Worm (Caenorhabditis elegans): ENCODE measurements around the gene otpl-1.

DNA sequence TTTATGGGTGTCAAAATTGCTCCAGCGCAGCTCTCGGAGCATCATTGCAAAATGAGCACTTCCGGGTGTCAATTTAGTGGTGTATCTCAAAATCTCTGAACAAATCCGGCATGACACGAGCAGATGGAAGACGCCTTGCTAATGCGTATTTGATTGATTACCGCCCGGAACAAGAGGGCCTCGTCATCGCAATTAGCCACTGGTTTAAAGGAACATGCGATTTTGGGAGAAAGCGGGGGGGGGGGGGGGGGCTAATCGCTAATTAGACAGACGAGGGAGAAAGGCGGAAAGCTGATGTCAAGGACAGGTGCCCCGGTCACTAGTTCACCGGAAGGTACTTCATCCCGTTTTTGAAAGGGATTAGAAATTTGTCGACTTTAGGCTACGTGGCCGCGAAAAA is 47.1 kb upstream of the otpl-1 start:
- TF ChIP-seq ceh-43 (GFP tag; optimal IDR thresholded peaks at IDR 0.05) (peak; percentile 77), lsy-2 (tag; optimal IDR thresholded peaks at IDR 0.05) (no peak), unc-62 (GFP tag; optimal IDR thresholded peaks at IDR 0.05) (peak; percentile 75), nhr-12 (tag; optimal IDR thresholded peaks at IDR 0.05) (no peak), elt-3 (tag; optimal IDR thresholded peaks at IDR 0.05) (no peak), snpc-4 (tag; optimal IDR thresholded peaks at IDR 0.05) (no peak), mab-5 (tag; optimal IDR thresholded peaks at IDR 0.05) (no peak), sem-2 (GFP tag; optimal IDR thresholded peaks at IDR 0.05) (no peak), nhr-76 (tag; optimal IDR thresholded peaks at IDR 0.05) (no peak), ces-1 (GFP tag; optimal IDR thresholded peaks at IDR 0.05) (peak; percentile 68), pha-4 (tag; optimal IDR thresholded peaks at IDR 0.05) (no peak), nhr-28 (tag; optimal IDR thresholded peaks at IDR 0.05) (no peak), lin-13 (tag; optimal IDR thresholded peaks at IDR 0.05) (no peak)

Data from whole organism, mixed stage, embryonic.